Worm (Caenorhabditis elegans): ENCODE results near the gene D2045.5.

DNA sequence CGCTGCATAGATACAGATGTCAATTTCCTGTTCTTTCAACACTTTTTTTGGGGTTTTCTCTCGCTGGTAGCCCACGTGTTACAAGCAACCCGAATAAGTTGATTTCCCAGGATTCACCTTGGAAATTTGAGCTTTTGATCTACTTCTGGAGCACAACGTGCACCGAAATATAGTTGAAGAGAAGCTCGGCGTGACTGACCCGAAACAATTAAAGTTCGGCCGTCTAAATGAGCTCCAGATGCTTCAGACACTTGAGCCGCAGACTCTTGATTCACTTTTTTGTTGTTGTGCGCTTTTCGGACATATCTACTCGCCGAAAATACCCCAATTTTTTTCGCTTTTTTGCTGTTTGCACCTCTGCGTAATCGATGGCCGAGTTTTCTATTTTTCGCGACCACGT is 49.5 kb upstream of the D2045.5 start:
- no peak for TF ChIP-seq fos-1 (tag; optimal IDR thresholded peaks at IDR 0.05)
- TF ChIP-seq F13H6.1 (tag; optimal IDR thresholded peaks at IDR 0.05) = no peak
- no peak for TF ChIP-seq sma-9 (GFP tag; optimal IDR thresholded peaks at IDR 0.05)
- no peak for TF ChIP-seq sma-9 (tag; optimal IDR thresholded peaks at IDR 0.05)
- no peak for TF ChIP-seq mab-5 (tag; optimal IDR thresholded peaks at IDR 0.05)
- no peak for TF ChIP-seq lin-11 (tag; optimal IDR thresholded peaks at IDR 0.05)
- no peak for TF ChIP-seq ama-1 (optimal IDR thresholded peaks at IDR 0.05)
- TF ChIP-seq elt-1 (tag; optimal IDR thresholded peaks at IDR 0.05) = no peak
- TF ChIP-seq nhr-11 (tag; optimal IDR thresholded peaks at IDR 0.05) = no peak
- no peak for TF ChIP-seq nhr-25 (tag; optimal IDR thresholded peaks at IDR 0.05)
- TF ChIP-seq aly-2 (tag; optimal IDR thresholded peaks at IDR 0.05) = no peak
